Worm (Caenorhabditis elegans) whole organism, mixed stage, embryonic: ENCODE measurements around the gene Y77E11A.23.

Experiments used
- ces-1 ChIP-seq: fragments of 150-350 bp; optimal IDR thresholded peaks from 2 replicates; lab custom pipeline; 2014; ENCODE audit warnings: missing biosample characterization, missing genetic modification reagents, missing genetic modification characterization
- lin-13 ChIP-seq: fragments of 150-350 bp; optimal IDR thresholded peaks from 2 replicates; lab custom pipeline; 2014; ENCODE audit warnings: missing biosample characterization, missing genetic modification characterization
- lsy-2 ChIP-seq: fragments of 150-350 bp; optimal IDR thresholded peaks from 2 replicates; lab custom pipeline; 2014; ENCODE audit warnings: missing biosample characterization, missing genetic modification characterization
- nhr-237 ChIP-seq: fragments of 150-350 bp; optimal IDR thresholded peaks from 2 replicates; lab custom pipeline; 2014; ENCODE audit warnings: missing biosample characterization, missing genetic modification characterization
- tbx-8 ChIP-seq: fragments of 200-800 bp; sonication (Bioruptor generic); optimal IDR thresholded peaks from 2 replicates; lab custom pipeline; 2018; ENCODE audit warnings: mild to moderate bottlenecking, missing genetic modification characterization, moderate library complexity, missing compliant biosample characterization
- unc-62 ChIP-seq: fragments of 150-350 bp; optimal IDR thresholded peaks from 2 replicates; lab custom pipeline; 2014; ENCODE audit warnings: missing biosample characterization, missing genetic modification reagents, missing genetic modification characterization

DNA sequence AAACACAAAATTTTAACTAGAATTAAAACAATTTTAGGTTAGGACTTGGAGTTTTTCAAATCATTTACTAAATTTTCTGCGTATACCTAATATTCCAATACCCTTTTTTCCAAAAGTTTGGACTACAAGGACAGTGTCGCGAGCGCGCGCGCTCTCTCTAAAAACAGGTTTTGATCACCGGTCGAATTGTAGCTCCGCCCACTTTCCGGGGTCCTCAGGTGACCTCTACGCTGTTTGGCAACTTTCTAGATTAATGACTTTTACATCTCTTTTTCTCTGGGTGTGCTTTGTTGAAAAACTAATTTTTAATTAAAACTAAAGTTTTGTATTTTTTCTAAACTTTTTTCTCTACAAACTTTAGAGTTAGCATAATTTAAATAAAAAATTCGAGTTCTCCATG, 41.1 kb downstream of the Y77E11A.23 start:
- TF ChIP-seq lsy-2 (tag; lab: Kevin White, UChicago) (no peak), tbx-8 (no peak), lin-13 (no peak), nhr-237 (tag; lab: Kevin White, UChicago) (no peak), ces-1 (GFP tag; lab: Kevin White, UChicago) (no peak), unc-62 (GFP tag; lab: Kevin White, UChicago) (no peak)
